Worm (Caenorhabditis elegans): ENCODE data around the gene otub-1.

DNA sequence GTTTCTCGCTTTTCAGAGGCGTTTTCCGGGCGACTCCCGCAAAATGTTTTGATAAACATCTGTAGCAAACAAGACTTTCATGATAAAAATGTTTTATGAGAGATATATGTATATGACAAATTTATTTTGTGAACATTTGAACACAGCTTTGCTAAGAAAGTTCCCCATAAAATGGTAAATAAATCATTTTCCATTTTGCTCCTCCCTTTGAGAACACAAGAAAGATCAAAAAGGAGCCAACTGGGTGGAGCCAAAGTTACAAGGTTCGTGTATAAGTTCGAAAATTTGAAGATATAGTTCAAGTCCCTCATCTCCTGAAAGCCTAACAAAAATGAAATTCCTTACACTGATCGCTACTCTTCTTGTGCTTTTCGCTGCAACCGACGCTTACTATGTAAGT lies 24.4 kb downstream of the otub-1 start, which contains the start of gene C01G10.17:
- TF ChIP-seq sma-3 (GFP tag; optimal IDR thresholded peaks at IDR 0.05) (no peak), zag-1 (tag; optimal IDR thresholded peaks at IDR 0.05) (no peak), snpc-4 (tag; optimal IDR thresholded peaks at IDR 0.05) (no peak), ceh-82 (tag; optimal IDR thresholded peaks at IDR 0.05) (no peak), nhr-23 (tag; optimal IDR thresholded peaks at IDR 0.05) (no peak), nhr-10 (tag; optimal IDR thresholded peaks at IDR 0.05) (no peak)
